Worm (Caenorhabditis elegans) whole organism, L3 larva: ENCODE results near the gene clec-148.

Experiments used
- R02D3.7 ChIP-seq: fragments of 150-350 bp; optimal IDR thresholded peaks from 2 replicates; lab custom pipeline; 2014; ENCODE audit warnings: missing biosample characterization, missing genetic modification characterization
- ZK546.5 ChIP-seq: sonication (generic microtip); optimal IDR thresholded peaks from 2 replicates; lab custom pipeline; 2017; ENCODE audit warnings: missing biosample characterization, missing genetic modification characterization
- aly-2 ChIP-seq: fragments of 150-350 bp; optimal IDR thresholded peaks from 2 replicates; lab custom pipeline; 2014; ENCODE audit warnings: missing biosample characterization, missing genetic modification characterization
- ama-1 ChIP-seq: fragments of 150-350 bp; optimal IDR thresholded peaks from 2 replicates; lab custom pipeline; 2018
- ceh-28 ChIP-seq: fragments of 150-350 bp; optimal IDR thresholded peaks from 2 replicates; lab custom pipeline; 2014; ENCODE audit warnings: missing biosample characterization, missing genetic modification reagents, missing genetic modification characterization
- ceh-82 ChIP-seq: fragments of 150-350 bp; optimal IDR thresholded peaks from 2 replicates; lab custom pipeline; 2014; ENCODE audit warnings: missing biosample characterization, missing genetic modification characterization
- daf-12 ChIP-seq: fragments of 150-350 bp; optimal IDR thresholded peaks from 2 replicates; lab custom pipeline; 2014; ENCODE audit warnings: missing biosample characterization, missing genetic modification reagents, missing genetic modification characterization
- egl-27 ChIP-seq: sonication (generic microtip); optimal IDR thresholded peaks from 4 replicates; lab custom pipeline; 2017; ENCODE audit warnings: missing biosample characterization, missing genetic modification reagents, missing genetic modification characterization
- elt-1 ChIP-seq: fragments of 150-350 bp; optimal IDR thresholded peaks from 2 replicates; lab custom pipeline; 2014; ENCODE audit warnings: missing biosample characterization, missing genetic modification characterization
- elt-3 ChIP-seq, 3 experiments: fragments of 150-350 bp in 1 of 3; sonication (generic microtip) in 2 of 3; optimal IDR thresholded peaks; 2 replicates in 2 of 3; 4 replicates in 1 of 3; lab custom pipeline; 2014 to 2017; ENCODE audit warnings: missing biosample characterization in 3 of 3, missing genetic modification characterization in 3 of 3
- eor-1 ChIP-seq, 2 experiments: fragments of 150-350 bp; optimal IDR thresholded peaks; 2 replicates each; lab custom pipeline; 2014 to 2018; ENCODE audit warnings: missing biosample characterization in 2 of 2, missing genetic modification characterization in 2 of 2
- fkh-2 ChIP-seq: fragments of 150-350 bp; optimal IDR thresholded peaks from 2 replicates; lab custom pipeline; 2014; ENCODE audit warnings: missing biosample characterization, missing genetic modification reagents, missing genetic modification characterization
- jun-1 ChIP-seq: fragments of 150-350 bp; optimal IDR thresholded peaks from 2 replicates; lab custom pipeline; 2014; ENCODE audit warnings: missing biosample characterization, missing genetic modification reagents, missing genetic modification characterization
- lin-15B ChIP-seq: fragments of 150-350 bp; optimal IDR thresholded peaks from 2 replicates; lab custom pipeline; 2014; ENCODE audit warnings: missing biosample characterization, missing genetic modification characterization
- lin-39 ChIP-seq: fragments of 150-350 bp; optimal IDR thresholded peaks from 2 replicates; lab custom pipeline; 2018; ENCODE audit warnings: missing biosample characterization, missing genetic modification reagents, missing genetic modification characterization
- lsy-12 ChIP-seq: sonication (generic microtip); optimal IDR thresholded peaks from 2 replicates; lab custom pipeline; 2016; ENCODE audit warnings: mild to moderate bottlenecking, missing genetic modification characterization, missing compliant biosample characterization
- mdl-1 ChIP-seq: fragments of 150-350 bp; optimal IDR thresholded peaks from 2 replicates; lab custom pipeline; 2014; ENCODE audit warnings: missing biosample characterization, missing genetic modification characterization
- mml-1 ChIP-seq: fragments of 150-350 bp; sonication (generic microtip); optimal IDR thresholded peaks from 3 replicates; lab custom pipeline; 2014; ENCODE audit warnings: missing biosample characterization, missing genetic modification characterization
- nhr-11 ChIP-seq: fragments of 150-350 bp; optimal IDR thresholded peaks from 2 replicates; lab custom pipeline; 2014; ENCODE audit warnings: missing biosample characterization, missing genetic modification characterization
- nhr-12 ChIP-seq: fragments of 150-350 bp; optimal IDR thresholded peaks from 2 replicates; lab custom pipeline; 2014; ENCODE audit warnings: missing biosample characterization, missing genetic modification characterization
- nhr-23 ChIP-seq: fragments of 150-350 bp; optimal IDR thresholded peaks from 2 replicates; lab custom pipeline; 2014; ENCODE audit warnings: missing biosample characterization, missing genetic modification reagents, missing genetic modification characterization
- nhr-237 ChIP-seq: fragments of 150-350 bp; optimal IDR thresholded peaks from 2 replicates; lab custom pipeline; 2014; ENCODE audit warnings: missing biosample characterization, missing genetic modification characterization
- nhr-25 ChIP-seq: sonication (generic microtip); optimal IDR thresholded peaks from 2 replicates; lab custom pipeline; 2017; ENCODE audit warnings: missing biosample characterization, missing genetic modification characterization
- nhr-28 ChIP-seq: fragments of 150-350 bp; optimal IDR thresholded peaks from 2 replicates; lab custom pipeline; 2014; ENCODE audit warnings: missing biosample characterization, missing genetic modification characterization
- nhr-43 ChIP-seq: sonication (generic microtip); optimal IDR thresholded peaks from 2 replicates; lab custom pipeline; 2016; ENCODE audit warnings: mild to moderate bottlenecking, missing genetic modification characterization, missing compliant biosample characterization; ENCODE audit not compliant: poor library complexity, severe bottlenecking
- nhr-67 ChIP-seq: fragments of 150-350 bp; optimal IDR thresholded peaks from 2 replicates; lab custom pipeline; 2014; ENCODE audit warnings: missing biosample characterization, missing genetic modification characterization
- pha-4 ChIP-seq: fragments of 150-350 bp; optimal IDR thresholded peaks from 2 replicates; lab custom pipeline; 2014; ENCODE audit warnings: missing biosample characterization, missing genetic modification reagents, missing genetic modification characterization
- pqm-1 ChIP-seq: fragments of 150-350 bp; optimal IDR thresholded peaks from 2 replicates; lab custom pipeline; 2017; ENCODE audit warnings: missing biosample characterization, missing genetic modification characterization, inconsistent platforms
- sea-2 ChIP-seq: fragments of 150-350 bp; sonication (generic microtip); optimal IDR thresholded peaks from 4 replicates; lab custom pipeline; 2014; ENCODE audit warnings: missing biosample characterization, missing genetic modification reagents, missing genetic modification characterization
- skn-1 ChIP-seq: fragments of 150-350 bp; optimal IDR thresholded peaks from 2 replicates; lab custom pipeline; 2014; ENCODE audit warnings: missing biosample characterization, missing genetic modification characterization
- tbx-2 ChIP-seq: sonication (generic microtip); optimal IDR thresholded peaks from 2 replicates; lab custom pipeline; 2016; ENCODE audit warnings: mild to moderate bottlenecking, missing genetic modification characterization, missing compliant biosample characterization
- unc-62 ChIP-seq: fragments of 150-350 bp; sonication (generic microtip); optimal IDR thresholded peaks from 4 replicates; lab custom pipeline; 2014; ENCODE audit warnings: missing biosample characterization, missing genetic modification reagents, missing genetic modification characterization
- zag-1 ChIP-seq: fragments of 150-350 bp; optimal IDR thresholded peaks from 2 replicates; lab custom pipeline; 2014; ENCODE audit warnings: missing biosample characterization, missing genetic modification characterization
- ztf-11 ChIP-seq: fragments of 150-350 bp; optimal IDR thresholded peaks from 2 replicates; lab custom pipeline; 2014; ENCODE audit warnings: missing biosample characterization, missing genetic modification characterization
- ztf-4 ChIP-seq: fragments of 150-350 bp; optimal IDR thresholded peaks from 2 replicates; lab custom pipeline; 2014; ENCODE audit warnings: missing biosample characterization, missing genetic modification characterization

clec-148 gene

ce11 chrIII:146369-146768 lies 29.3 kb downstream of the clec-148 start, which contains the start of gene fbxb-84:
TSS of gene fbxb-84 (minus strand) at chrIII:146469.
- TF ChIP-seq nhr-25 (no peak), ceh-82 (tag; lab: Kevin White, UChicago) (no peak), nhr-11 (no peak), unc-62 (GFP tag; lab: Kevin White, UChicago) (no peak), pha-4 (tag; lab: Kevin White, UChicago) (no peak), ztf-4 (no peak), sea-2 (no peak), nhr-43 (no peak), nhr-12 (tag; lab: Kevin White, UChicago) (no peak), skn-1 (tag; lab: Kevin White, UChicago) (no peak), lin-15B (no peak), ceh-28 (tag; lab: Kevin White, UChicago) (no peak), R02D3.7 (tag; lab: Kevin White, UChicago) (no peak), nhr-67 (tag; lab: Kevin White, UChicago) (no peak)
- TF ChIP-seq, all 47 proteins: peak for 0

ce11 chrIII:145078-145477 lies 30.6 kb downstream of the clec-148 start, which contains the start of the genes T17A3.12 and fbxb-83:
TSS of gene T17A3.12 (minus strand) at chrIII:145178.
TSS of gene fbxb-83 (minus strand) at chrIII:145211.
- TF ChIP-seq elt-1 (no peak), aly-2 (tag; lab: Kevin White, UChicago) (no peak), unc-62 (GFP tag; lab: Kevin White, UChicago) (no peak), nhr-67 (tag; lab: Kevin White, UChicago) (no peak), nhr-23 (tag; lab: Kevin White, UChicago) (no peak), ztf-11 (tag; lab: Kevin White, UChicago) (no peak), lin-39 (no peak), elt-3 (tag; optimal IDR thresholded peaks at IDR 0.05; lab: Kevin White, UChicago) (no peak), mml-1 (no peak), ceh-82 (tag; lab: Kevin White, UChicago) (no peak), tbx-2 (tag; lab: Kevin White, UChicago) (no peak), pqm-1 (no peak), nhr-43 (no peak), lsy-12 (no peak), daf-12 (tag; lab: Kevin White, UChicago) (no peak), mdl-1 (tag; lab: Kevin White, UChicago) (no peak)

ce11 chrIII:143121-143520 lies 32.5 kb downstream of the clec-148 start, which contains the start of gene fbxb-82:
TSS of gene fbxb-82 (minus strand) at chrIII:143221.
- TF ChIP-seq unc-62 (GFP tag; lab: Kevin White, UChicago): no peak
- no peak for TF ChIP-seq eor-1 (tag; optimal IDR thresholded peaks at IDR 0.05; lab: Kevin White, UChicago)
- TF ChIP-seq ama-1 (lab: Kevin White, UChicago): no peak
- no peak for TF ChIP-seq tbx-2 (tag; lab: Kevin White, UChicago)
- no peak for TF ChIP-seq skn-1 (tag; lab: Kevin White, UChicago)
- no peak for TF ChIP-seq ZK546.5
- no peak for TF ChIP-seq pha-4 (tag; lab: Kevin White, UChicago)
- no peak for TF ChIP-seq lsy-12
- no peak for TF ChIP-seq jun-1
- no peak for TF ChIP-seq lin-15B
- no peak for TF ChIP-seq daf-12 (tag; lab: Kevin White, UChicago)
- no peak for TF ChIP-seq zag-1 (tag; lab: Kevin White, UChicago)
- TF ChIP-seq nhr-28 (tag; lab: Kevin White, UChicago): no peak
- TF ChIP-seq nhr-43: no peak
- TF ChIP-seq ceh-28 (tag; lab: Kevin White, UChicago): no peak

ce11 chrIII:140904-141303 lies 34.7 kb downstream of the clec-148 start, which contains the start of gene fbxb-81:
TSS of gene fbxb-81 (minus strand) at chrIII:141217.
- TF ChIP-seq ceh-28 (tag; lab: Kevin White, UChicago) (no peak), ceh-82 (tag; lab: Kevin White, UChicago) (no peak), nhr-11 (no peak), fkh-2 (tag; lab: Kevin White, UChicago) (no peak), elt-3 (tag; optimal IDR thresholded peaks at IDR 0.05; lab: Kevin White, UChicago) (no peak), daf-12 (tag; lab: Kevin White, UChicago) (no peak), nhr-12 (tag; lab: Kevin White, UChicago) (no peak), skn-1 (tag; lab: Kevin White, UChicago) (no peak), egl-27 (tag; lab: Kevin White, UChicago) (no peak), nhr-25 (no peak), nhr-237 (tag; lab: Kevin White, UChicago) (no peak), sea-2 (no peak), tbx-2 (tag; lab: Kevin White, UChicago) (no peak), pqm-1 (no peak), lin-15B (no peak), nhr-23 (tag; lab: Kevin White, UChicago) (no peak)
